Fruit fly (Drosophila melanogaster): ENCODE data around the gene CG11858.
A peak's percentile ranks its signal among the peaks of the same experiment; 100 is the strongest.

CG11858 gene

dm6 chr3R:25302239-25302638, 39.7 kb downstream of the CG11858 start, which contains the start of gene CG31370:
TSS of gene CG31370 (plus strand) at chr3R:25302464.
- TF ChIP-seq Pif1B (GFP tag; optimal IDR thresholded peaks at IDR 0.05) (no peak), rn (GFP tag; IDR thresholded peaks at IDR 0.05) (no peak), CG9948 (tag; optimal IDR thresholded peaks at IDR 0.05) (no peak), EcR (GFP tag; optimal IDR thresholded peaks at IDR 0.05) (no peak), D1 (tag; optimal IDR thresholded peaks at IDR 0.05) (no peak), CG12605 (GFP tag; IDR thresholded peaks at IDR 0.05) (no peak), CG13204 (GFP tag; optimal IDR thresholded peaks at IDR 0.05) (no peak), gl (tag; optimal IDR thresholded peaks at IDR 0.05) (no peak), CG4496 (GFP tag; IDR thresholded peaks at IDR 0.05) (no peak), fd96Ca (GFP tag; IDR thresholded peaks at IDR 0.05) (no peak)

dm6 chr3R:25303857-25304440, 41.4 kb downstream of the CG11858 start, which contains the start of gene CG31436:
TSS of gene CG31436 (plus strand) at chr3R:25304137.
- TF ChIP-seq CG4496 (GFP tag; IDR thresholded peaks at IDR 0.05) (no peak), CG13204 (GFP tag; optimal IDR thresholded peaks at IDR 0.05) (no peak), CG14655 (GFP tag; optimal IDR thresholded peaks at IDR 0.05) (no peak), EcR (GFP tag; optimal IDR thresholded peaks at IDR 0.05) (peak; percentile 74)

DNA sequence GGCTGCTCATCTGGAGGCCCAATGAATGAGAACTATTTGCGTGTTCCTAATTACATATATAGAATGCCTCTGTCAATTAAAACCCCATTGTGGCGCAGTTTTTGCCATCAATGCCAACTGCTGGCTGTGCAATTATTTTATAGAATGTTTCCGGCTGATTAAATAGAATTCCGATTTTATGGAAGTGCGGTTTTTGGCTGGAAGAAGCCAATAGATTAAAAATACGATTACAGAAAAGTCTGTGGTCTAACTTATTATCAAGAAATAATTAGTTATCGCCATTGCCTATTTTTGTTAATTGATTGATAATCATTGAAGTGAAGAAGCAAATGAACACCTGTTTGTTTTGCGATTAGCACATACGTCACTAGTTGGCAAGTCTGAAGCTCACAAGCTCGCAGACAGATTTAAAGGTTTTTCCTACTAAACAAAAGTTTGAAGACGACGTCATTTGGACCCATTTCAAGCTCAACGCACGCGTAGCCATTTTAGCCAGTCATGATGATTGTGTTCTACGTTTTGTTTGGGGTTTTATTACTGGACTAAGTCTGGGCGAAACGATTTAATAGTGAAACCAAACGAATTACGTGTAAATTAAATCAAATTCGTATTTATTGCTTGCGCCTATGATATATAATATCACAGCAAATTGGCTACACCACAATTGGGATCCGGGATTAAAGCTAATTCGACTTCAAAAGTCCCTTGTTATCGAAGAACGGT, 43.4 kb downstream of the CG11858 start:
- TF ChIP-seq D1 (tag; optimal IDR thresholded peaks at IDR 0.05): no peak
- no peak for TF ChIP-seq rn (GFP tag; IDR thresholded peaks at IDR 0.05)
- TF ChIP-seq CG12605 (GFP tag; IDR thresholded peaks at IDR 0.05): no peak
- TF ChIP-seq Snoo (tag; optimal IDR thresholded peaks at IDR 0.05): no peak
- TF ChIP-seq CG4496 (GFP tag; IDR thresholded peaks at IDR 0.05): no peak
- no peak for TF ChIP-seq EcR (GFP tag; optimal IDR thresholded peaks at IDR 0.05)
- TF ChIP-seq Pif1A (GFP tag; optimal IDR thresholded peaks at IDR 0.05): no peak
- TF ChIP-seq CG13204 (GFP tag; optimal IDR thresholded peaks at IDR 0.05): no peak
- TF ChIP-seq CG9948 (tag; optimal IDR thresholded peaks at IDR 0.05): no peak
- TF ChIP-seq fd96Ca (GFP tag; IDR thresholded peaks at IDR 0.05): no peak

dm6 chr3R:25308228-25308627, 45.7 kb downstream of the CG11858 start, which contains the start of gene CG10550:
TSS of gene CG10550 (minus strand) at chr3R:25308391.
- TF ChIP-seq Ets98B (GFP tag; IDR thresholded peaks at IDR 0.05) (no peak), CG9948 (tag; optimal IDR thresholded peaks at IDR 0.05) (no peak), CG8301 (tag; optimal IDR thresholded peaks at IDR 0.05) (no peak), CG12605 (GFP tag; IDR thresholded peaks at IDR 0.05) (no peak), CG17806 (tag; optimal IDR thresholded peaks at IDR 0.05) (no peak), EcR (GFP tag; optimal IDR thresholded peaks at IDR 0.05) (no peak), CG14655 (GFP tag; optimal IDR thresholded peaks at IDR 0.05) (no peak), gl (tag; optimal IDR thresholded peaks at IDR 0.05) (no peak), D1 (tag; optimal IDR thresholded peaks at IDR 0.05) (no peak), Pif1B (GFP tag; optimal IDR thresholded peaks at IDR 0.05) (no peak), CG4496 (GFP tag; IDR thresholded peaks at IDR 0.05) (no peak), Snoo (tag; optimal IDR thresholded peaks at IDR 0.05) (no peak), CG32121 (GFP tag; IDR thresholded peaks at IDR 0.05) (no peak), CG34367 (tag; optimal IDR thresholded peaks at IDR 0.05) (no peak), CG10348 (GFP tag; IDR thresholded peaks at IDR 0.05) (no peak), CG8159 (tag; optimal IDR thresholded peaks at IDR 0.05) (no peak), CG15710 (tag; optimal IDR thresholded peaks at IDR 0.05) (no peak)

dm6 chr3R:25309175-25309574, 46.6 kb downstream of the CG11858 start:
- TF ChIP-seq CG10348 (GFP tag; IDR thresholded peaks at IDR 0.05): no peak

- no peak for TF ChIP-seq gl (tag; optimal IDR thresholded peaks at IDR 0.05)
- TF ChIP-seq CG8159 (tag; optimal IDR thresholded peaks at IDR 0.05): no peak
- no peak for TF ChIP-seq fd96Ca (GFP tag; IDR thresholded peaks at IDR 0.05)
- no peak for TF ChIP-seq CG9948 (tag; optimal IDR thresholded peaks at IDR 0.05)
- no peak for TF ChIP-seq CG4496 (GFP tag; IDR thresholded peaks at IDR 0.05)
- TF ChIP-seq CG8301 (tag; optimal IDR thresholded peaks at IDR 0.05): no peak
These were observed 48.3 kb downstream of the CG11858 start, which contains the start of gene CG31099 for dm6 chr3R:25310843-25311242. TSS of gene CG31099 (minus strand) at chr3R:25310943.

dm6 chr3R:25312583-25312982, 50.0 kb downstream of the CG11858 start:
- TF ChIP-seq CG9948 (tag; optimal IDR thresholded peaks at IDR 0.05) (no peak), Ets98B (GFP tag; IDR thresholded peaks at IDR 0.05) (no peak), CG10348 (GFP tag; IDR thresholded peaks at IDR 0.05) (no peak), CG4496 (GFP tag; IDR thresholded peaks at IDR 0.05) (no peak), CG8159 (tag; optimal IDR thresholded peaks at IDR 0.05) (no peak), rn (GFP tag; IDR thresholded peaks at IDR 0.05) (no peak), CG12605 (GFP tag; IDR thresholded peaks at IDR 0.05) (no peak), gl (tag; optimal IDR thresholded peaks at IDR 0.05) (no peak), Pif1B (GFP tag; optimal IDR thresholded peaks at IDR 0.05) (no peak), CG34367 (tag; optimal IDR thresholded peaks at IDR 0.05) (no peak)
